Worm (Caenorhabditis elegans) whole organism, dauer: ENCODE measurements around the gene F54B11.9.

Source experiments
- unc-62 ChIP-seq: sonication (generic microtip); optimal IDR thresholded peaks from 2 replicates; lab custom pipeline; 2017; ENCODE audit warnings: missing biosample characterization, missing genetic modification reagents, missing genetic modification characterization

Gene F54B11.9

DNA sequence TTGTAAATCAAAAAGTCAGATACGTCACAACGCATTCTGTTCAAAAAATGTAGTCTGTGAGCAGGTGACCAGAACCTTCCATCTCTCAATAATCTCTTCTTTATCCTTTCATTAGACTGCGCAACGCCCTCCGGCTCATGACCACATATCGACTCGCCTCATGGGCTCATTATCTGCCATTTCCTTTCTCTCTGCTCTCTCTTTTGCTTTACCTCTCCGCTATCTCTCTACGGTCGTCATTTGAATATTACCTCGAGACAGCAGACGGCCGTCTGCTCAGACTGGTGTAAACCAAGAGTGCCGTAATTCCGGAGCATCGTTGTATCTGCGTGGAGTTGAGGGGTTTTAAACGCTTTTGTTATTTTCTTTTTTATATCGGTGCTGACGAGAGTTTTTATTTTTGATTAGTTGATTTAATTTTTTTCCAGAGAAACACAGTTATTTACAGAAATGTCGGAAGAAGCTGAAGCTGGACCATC, 7.3 kb upstream of the F54B11.9 start, which contains the start of gene bra-1:
Gene bra-1 (plus strand): TSS at position 429 of the 479 bp plus-strand sequence.
- TF ChIP-seq unc-62: no peak

DNA sequence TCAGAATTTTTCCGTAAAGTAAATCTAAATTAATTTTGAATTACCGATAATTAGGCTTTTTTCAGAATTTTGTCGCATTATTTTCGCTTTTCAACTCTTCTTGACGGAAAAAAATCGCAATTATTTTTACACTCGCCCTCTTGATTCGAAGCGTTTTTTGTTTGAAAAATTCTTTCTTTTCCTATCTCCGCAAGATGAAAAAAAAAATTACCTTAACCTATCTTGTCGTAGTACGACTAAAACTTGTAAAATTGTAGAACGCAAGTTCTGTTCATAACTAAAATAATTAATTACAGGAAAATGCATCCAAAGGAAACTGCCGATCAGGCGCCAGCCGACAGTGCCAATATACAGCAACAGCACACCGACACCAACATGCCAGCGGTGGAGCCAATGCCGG, 5.2 kb upstream of the F54B11.9 start, which contains the start of gene F54B11.7:
Gene F54B11.7 (plus strand): TSS at position 301 of the 400 bp plus-strand sequence.
- TF ChIP-seq unc-62: no peak

DNA sequence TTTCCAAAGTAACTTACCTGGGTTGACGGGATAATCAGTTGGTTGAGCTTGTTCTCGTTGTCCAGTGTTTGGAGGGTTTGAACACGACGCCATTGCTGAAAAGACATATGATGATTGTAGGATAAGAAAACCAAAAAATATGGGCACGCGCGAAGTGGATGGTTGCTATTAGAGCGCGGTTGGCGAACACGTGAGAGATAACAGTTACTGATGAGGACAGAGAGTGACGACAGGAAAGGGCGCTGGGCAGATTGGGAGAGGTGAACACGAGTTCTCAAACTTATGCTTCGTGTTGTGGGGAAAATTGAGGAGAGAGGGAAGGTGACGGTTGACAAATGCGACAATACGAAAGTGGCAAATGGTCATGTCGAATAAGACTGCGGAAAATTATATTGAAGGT, 1.5 kb upstream of the F54B11.9 start, which contains the start of gene F54B11.8:
Gene F54B11.8 (minus strand): TSS at position 101 of the 400 bp plus-strand sequence.
- no peak for TF ChIP-seq unc-62

DNA sequence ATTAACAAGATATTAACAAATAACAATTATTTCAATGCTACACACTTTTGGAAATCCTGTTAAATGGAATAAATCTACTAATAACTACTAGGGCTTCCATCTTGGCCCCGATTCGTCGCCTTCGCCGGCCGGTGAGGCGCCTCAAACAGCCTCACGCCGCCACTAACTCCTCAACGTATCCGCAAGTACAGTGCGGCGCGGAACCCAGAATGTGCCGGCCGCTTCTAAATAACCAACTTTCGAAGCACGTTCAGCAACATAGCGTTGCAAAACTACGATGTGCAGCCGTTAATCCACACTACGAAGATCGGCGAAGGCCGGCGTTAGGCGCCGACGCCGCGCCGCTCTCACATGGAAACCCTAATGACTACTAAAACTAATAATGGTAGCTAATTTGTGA, 487 bp downstream of the F54B11.9 start:
- no peak for TF ChIP-seq unc-62

DNA sequence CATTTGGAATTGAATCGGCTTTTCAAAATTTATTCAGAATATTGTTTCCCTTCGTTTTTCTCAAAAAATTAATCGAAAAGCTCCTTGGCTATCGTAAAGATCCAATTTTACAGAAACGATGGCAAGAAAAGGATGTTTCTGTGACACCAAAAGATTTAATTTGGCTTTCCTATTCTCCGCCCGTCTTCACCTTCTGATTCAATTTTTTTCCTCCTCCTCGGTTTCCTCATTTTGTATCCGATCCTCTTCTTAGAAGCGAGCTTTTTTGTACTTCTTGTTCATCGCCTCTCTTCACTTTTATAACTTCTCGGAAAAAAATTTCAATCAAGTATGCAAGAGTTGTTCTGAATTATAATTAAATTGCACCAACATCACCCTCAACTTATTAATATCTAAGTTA, 4.7 kb downstream of the F54B11.9 start:
- no peak for TF ChIP-seq unc-62

DNA sequence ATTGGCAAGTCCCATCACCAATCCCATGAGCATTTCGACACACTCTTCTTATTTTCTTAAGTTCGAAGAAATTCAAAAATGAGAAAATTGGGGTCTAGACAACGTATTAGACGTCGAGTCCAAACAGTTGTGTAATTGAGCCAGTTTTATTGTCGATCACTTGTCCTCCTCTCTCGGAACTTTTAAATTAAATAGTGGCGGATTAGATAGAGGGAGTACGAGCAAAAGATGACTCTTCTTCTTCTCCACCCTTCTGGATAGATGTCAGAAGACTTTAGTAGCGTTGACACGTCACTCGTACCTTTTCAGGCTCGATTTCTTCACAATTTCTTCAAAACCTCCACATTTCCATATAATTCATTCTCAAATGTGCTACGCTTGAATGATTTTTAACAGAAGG, 9.8 kb downstream of the F54B11.9 start:
- no peak for TF ChIP-seq unc-62

DNA sequence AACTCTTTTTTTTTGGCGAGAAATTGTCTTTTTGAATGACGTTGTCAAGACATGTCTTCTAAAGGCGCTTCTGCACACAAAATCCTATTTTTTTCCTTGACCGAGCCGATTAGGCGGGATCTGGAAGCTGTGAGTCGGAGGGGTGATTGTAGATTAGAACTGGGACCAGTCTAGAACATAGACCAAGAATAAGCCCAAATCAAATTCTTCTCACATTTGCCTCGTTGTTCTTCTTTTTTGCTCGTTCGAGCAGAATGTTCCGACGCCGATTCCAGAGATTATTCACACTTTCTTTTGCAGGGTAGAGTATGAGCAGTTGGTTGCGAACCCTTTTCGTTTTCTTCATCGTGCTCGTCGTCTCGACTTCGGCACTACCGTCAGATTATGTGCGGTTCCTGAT, 13.2 kb downstream of the F54B11.9 start, which contains the start of gene nlp-53:
Gene nlp-53 (plus strand): TSS at position 301 of the 400 bp plus-strand sequence.
- no peak for TF ChIP-seq unc-62

DNA sequence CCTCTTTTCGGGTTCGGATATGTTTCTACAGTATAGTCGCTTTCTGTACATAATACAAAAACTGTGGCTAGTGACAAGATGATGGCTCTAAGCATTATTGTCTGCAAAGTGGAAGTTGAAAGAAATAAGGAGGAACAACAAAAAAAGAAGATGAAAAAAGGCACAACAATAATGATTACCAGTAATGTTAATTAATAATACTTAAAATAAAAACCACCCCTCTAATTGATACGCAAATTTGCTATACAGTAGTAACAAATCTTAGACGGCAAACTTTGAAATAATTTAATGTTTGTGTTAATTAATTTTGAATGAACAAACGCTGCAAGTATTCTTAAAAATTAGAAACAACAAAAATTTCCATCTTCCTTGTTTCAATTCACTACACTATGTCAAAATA, 16.3 kb downstream of the F54B11.9 start, which contains the start of gene Y12A6A.1:
Gene Y12A6A.1 (minus strand): TSS at position 101 of the 400 bp plus-strand sequence.
- no peak for TF ChIP-seq unc-62

DNA sequence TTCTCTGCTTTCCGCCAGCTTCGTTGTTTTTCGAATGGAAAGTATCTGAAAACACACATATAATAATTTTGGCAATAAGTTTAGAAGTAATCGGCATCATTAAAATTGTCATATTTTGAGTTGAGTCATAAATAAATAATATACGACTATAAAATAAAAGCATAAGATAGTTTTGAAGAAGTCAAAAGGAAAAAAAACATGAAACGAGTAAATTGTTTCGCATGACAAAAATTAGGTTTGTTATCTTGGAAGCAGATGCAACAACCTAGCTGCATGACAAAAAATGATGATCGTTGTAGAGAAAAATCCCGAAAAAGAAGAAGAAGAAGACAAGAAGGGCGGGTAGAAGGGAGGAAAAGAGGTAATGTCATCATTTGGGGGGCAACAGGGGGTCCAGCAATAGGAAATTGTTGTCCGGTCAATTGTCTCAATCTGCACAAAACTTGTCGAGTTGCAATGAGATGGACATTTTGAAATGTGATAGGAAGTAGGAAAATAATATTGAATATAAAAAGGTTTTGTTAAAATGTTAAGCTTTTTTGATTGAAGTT, 25.8 kb downstream of the F54B11.9 start, which contains the start of gene nlg-1:
Gene nlg-1 (minus strand): TSS at position 51 of the 551 bp plus-strand sequence.
- no peak for TF ChIP-seq unc-62

DNA sequence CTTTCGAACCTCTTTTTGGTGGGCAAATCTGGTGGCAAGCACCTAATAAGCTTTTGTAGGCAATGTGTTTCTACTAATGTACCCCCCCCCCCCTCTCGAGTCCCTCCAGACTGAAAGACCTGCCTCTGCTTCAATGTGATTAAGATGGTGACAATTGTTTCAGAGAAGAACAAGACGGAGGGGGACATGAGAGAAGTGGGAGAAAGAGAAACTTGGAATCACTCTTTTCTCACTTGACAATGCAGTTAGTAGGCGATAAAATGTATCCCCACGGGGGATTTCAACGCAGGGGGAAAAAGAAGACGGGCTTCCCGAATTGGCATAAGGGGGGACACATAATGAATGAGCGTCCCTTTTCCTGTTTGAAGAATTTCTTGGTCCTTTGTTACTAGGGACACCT, 26.9 kb downstream of the F54B11.9 start:
- TF ChIP-seq unc-62: no peak

DNA sequence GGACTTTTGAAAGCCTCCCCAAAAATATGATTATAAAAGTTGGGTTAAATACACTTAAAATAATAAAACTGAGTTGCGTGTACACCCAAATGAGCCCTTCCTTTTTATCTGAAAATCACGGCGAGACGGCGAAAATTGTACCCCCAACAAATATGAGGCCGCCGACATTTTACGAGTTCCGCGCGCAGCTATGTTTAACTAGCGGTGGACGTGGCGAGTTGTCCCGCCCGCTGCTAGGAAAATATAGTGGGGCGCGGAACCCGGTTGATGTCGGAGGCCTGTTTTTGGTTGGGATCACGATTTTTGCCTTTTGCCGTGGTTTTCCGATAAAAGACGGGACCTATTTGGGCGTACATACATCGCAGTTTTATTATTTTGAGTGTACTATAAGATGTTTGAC, 27.7 kb downstream of the F54B11.9 start:
- no peak for TF ChIP-seq unc-62

DNA sequence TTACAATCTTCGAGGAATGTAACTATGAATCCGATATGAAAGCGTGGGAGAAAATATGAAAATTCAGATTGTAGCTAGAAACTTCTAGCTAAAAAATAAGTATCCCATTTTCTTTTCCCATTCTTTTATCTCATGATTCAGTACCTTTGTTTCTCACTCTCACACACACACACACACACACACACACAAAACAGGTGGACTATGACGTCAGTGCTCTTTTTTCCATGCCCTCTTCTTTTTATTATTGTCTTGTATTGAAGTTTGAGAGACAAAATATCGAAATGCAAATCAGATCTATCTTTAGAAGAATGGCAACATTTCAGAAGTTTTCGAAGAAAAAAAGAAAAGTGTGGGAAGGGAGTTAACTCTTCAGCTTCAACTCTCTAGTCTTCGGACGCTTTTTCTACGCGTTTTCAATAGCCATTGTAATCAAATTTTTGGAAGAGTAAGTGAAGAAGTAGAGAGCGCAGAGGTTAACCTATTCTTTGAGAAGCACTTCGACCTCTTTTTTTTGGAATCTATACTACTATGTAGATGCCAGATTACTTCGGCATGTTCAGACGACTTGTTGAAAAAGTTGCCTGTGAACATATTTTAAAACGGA, 28.6 kb downstream of the F54B11.9 start:
- TF ChIP-seq unc-62: no peak

DNA sequence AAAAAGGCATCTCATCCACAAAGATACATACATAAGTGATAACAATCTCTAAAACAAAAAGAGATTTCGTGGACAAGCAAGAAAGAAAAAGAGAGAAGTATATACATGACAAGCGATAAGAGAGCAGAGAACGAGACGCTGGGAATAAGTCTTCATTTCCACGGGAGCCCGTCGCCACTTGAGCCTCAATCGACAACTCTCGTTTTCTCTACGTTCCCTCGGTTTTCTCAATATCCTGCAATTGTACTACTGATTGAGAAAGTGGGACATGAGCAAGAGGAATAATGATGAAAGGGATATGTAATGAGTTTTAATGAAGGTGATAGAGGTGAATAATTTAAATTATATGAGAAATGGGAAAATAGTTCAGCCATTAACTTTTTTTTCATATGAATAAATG, 32.2 kb downstream of the F54B11.9 start:
- TF ChIP-seq unc-62: no peak

DNA sequence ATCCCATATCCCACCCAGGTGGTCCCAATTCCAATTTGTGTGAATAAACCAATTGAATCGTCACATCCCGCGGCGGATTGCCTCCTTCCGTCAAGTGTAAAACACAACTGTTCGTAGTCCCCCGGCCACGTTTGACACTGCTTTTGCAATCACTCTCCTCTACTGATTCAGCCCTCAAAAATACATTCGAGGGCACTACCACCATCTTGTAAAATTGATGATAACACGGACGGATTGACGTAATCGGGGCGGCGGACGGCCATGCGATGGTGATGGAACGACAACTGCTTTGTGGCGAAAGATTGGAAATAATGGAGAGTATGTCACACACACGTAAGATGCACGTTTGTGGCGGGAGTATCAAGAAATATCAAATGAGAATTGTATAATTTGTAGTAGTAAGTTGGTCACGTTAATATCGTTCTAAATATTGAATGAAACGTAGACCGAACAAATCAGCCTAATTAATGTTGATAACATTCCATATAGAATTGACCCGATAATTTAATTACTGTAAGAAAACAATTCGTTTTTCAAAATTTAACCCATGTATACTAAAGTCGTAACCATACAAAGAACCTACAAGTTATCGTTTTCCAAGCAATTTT, 33.1 kb downstream of the F54B11.9 start:
- no peak for TF ChIP-seq unc-62

DNA sequence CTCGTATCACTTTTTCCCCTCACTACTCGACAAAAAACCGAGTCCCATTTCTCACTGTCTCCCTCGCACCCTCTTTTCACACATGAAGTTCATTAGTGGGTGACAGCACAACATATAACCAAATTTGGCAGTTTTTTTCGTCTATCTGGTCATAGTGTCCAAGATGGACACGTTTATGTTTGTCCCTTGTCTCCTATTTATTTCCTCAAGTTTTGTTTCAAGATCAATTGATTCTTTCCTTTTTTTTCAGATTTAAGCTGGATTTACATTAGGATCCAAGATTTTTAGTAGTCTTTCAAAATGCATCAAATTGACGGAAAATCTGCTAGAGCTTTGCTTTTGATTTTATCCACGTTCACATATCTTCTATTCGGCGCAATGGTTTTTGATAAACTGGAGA, 34.2 kb downstream of the F54B11.9 start, which contains the start of gene twk-20:
Gene twk-20 (plus strand): TSS at position 301 of the 400 bp plus-strand sequence.
- no peak for TF ChIP-seq unc-62

DNA sequence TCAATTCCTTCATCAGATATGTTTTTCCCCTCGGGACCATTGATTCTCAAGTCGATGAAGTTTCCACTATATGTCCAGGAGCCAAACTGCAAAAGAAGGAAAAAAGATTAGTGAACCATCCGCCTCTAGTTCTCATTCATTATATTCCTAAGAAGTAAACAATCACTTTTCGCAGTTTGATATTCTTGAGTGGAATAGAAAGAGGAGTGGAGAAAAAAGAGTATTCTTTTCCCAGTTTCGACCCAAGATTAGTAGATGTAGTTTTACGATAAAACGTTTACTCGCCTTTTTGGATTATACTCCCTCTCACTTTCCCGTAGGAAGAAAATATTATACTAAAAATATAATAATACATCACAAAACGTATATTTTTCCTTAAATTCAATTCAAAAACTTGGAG, 39.5 kb downstream of the F54B11.9 start:
- TF ChIP-seq unc-62: no peak

DNA sequence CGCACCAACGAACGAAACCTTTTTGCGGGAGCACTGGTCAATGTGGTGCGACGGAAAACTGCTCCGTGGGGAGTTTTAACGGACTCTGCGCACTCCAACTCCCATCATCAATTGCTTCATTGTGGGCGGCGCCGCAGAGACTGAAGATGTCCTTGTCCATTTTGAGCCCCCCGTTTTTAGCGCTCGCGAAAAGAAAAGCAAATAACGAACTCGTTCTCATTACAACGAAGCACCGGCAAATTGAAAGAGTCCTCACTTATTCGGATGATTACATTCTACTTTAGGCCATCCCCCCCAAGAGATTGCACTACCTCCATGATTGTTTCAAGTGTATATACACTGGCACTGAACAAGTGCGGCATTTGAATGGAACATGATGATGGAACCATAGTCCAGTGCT, 41.4 kb downstream of the F54B11.9 start, which contains the start of gene acr-9:
Gene acr-9 (minus strand): TSS at position 101 of the 400 bp plus-strand sequence.
- no peak for TF ChIP-seq unc-62
